Worm (Caenorhabditis elegans) whole organism, mixed stage, embryonic: Measurements from ENCODE around the gene egl-6.

Experiments
- lin-13 ChIP-seq: fragments of 150-350 bp; optimal IDR thresholded peaks from 2 replicates; lab custom pipeline; 2014; ENCODE audit warnings: missing biosample characterization, missing genetic modification characterization
- nhr-237 ChIP-seq: fragments of 150-350 bp; optimal IDR thresholded peaks from 2 replicates; lab custom pipeline; 2014; ENCODE audit warnings: missing biosample characterization, missing genetic modification characterization
- nhr-28 ChIP-seq: fragments of 150-350 bp; optimal IDR thresholded peaks from 2 replicates; lab custom pipeline; 2014; ENCODE audit warnings: missing biosample characterization, missing genetic modification characterization
- pha-4 ChIP-seq: fragments of 150-350 bp; optimal IDR thresholded peaks from 2 replicates; lab custom pipeline; 2018; ENCODE audit warnings: missing biosample characterization, missing genetic modification reagents, missing genetic modification characterization
- snpc-4 ChIP-seq: fragments of 150-350 bp; optimal IDR thresholded peaks from 2 replicates; lab custom pipeline; 2014; ENCODE audit warnings: missing biosample characterization, missing genetic modification characterization
- unc-120 ChIP-seq: sonication (generic microtip); optimal IDR thresholded peaks from 2 replicates; lab custom pipeline; 2017; ENCODE audit warnings: missing genetic modification characterization, missing compliant biosample characterization; ENCODE audit not compliant: poor library complexity, severe bottlenecking
- unc-39 ChIP-seq: fragments of 150-350 bp; optimal IDR thresholded peaks from 2 replicates; lab custom pipeline; 2014; ENCODE audit warnings: missing biosample characterization, missing genetic modification characterization
- unc-62 ChIP-seq: fragments of 150-350 bp; optimal IDR thresholded peaks from 2 replicates; lab custom pipeline; 2014; ENCODE audit warnings: missing biosample characterization, missing genetic modification reagents, missing genetic modification characterization
- ztf-11 ChIP-seq: fragments of 150-350 bp; optimal IDR thresholded peaks from 2 replicates; lab custom pipeline; 2014; ENCODE audit warnings: missing biosample characterization, missing genetic modification characterization

DNA sequence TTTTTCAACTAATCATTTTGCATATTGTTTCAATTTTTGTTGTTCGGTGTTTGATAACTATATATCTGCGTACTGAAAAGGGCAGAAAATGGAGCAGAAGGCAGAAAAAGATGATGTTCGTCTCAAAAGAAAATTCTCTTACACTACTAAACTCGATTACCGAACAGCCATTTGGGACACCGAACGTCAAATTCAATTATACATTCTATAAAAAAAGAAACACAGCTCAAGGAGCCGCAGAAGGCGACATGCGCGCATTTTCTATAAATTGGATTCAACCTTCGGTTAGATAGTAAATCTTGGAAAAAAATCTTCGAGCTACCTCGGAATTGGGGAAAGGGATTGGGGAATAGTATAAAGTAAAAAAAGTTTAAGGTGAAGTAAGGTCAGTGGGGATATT is 52.3 kb downstream of the egl-6 start:
- TF ChIP-seq nhr-28 (tag; lab: Kevin White, UChicago) (no peak), snpc-4 (tag; lab: Kevin White, UChicago) (no peak), ztf-11 (tag; lab: Kevin White, UChicago) (no peak), unc-62 (GFP tag; lab: Kevin White, UChicago) (no peak), unc-120 (tag; lab: Kevin White, UChicago) (no peak), unc-39 (tag; lab: Kevin White, UChicago) (no peak), lin-13 (tag; lab: Kevin White, UChicago) (no peak), nhr-237 (tag; lab: Kevin White, UChicago) (no peak), pha-4 (no peak)
